Fruit fly (Drosophila melanogaster) whole organism, adult: Measurements from ENCODE around the gene Hsp23.

Source experiments
- CG11617 ChIP-seq: fragments of 200-800 bp; sonication (Bioruptor generic); optimal IDR thresholded peaks from 2 replicates; lab custom pipeline; 2017; ENCODE audit warnings: mild to moderate bottlenecking, missing biosample characterization, missing genetic modification reagents, missing genetic modification characterization
- CG7045 ChIP-seq: fragments of 200-800 bp; sonication (Bioruptor generic); optimal IDR thresholded peaks from 2 replicates; lab custom pipeline; 2017; ENCODE audit warnings: missing biosample characterization, mild to moderate bottlenecking, missing genetic modification characterization
- Hr96 ChIP-seq: fragments of 200-800 bp; sonication (Bioruptor generic); optimal IDR thresholded peaks from 2 replicates; lab custom pipeline; 2016; ENCODE audit warnings: missing biosample characterization, missing genetic modification characterization
- Mnt ChIP-seq: fragments of 200-800 bp; sonication (Bioruptor generic); optimal IDR thresholded peaks from 2 replicates; lab custom pipeline; 2016; ENCODE audit warnings: missing biosample characterization, mild to moderate bottlenecking, missing genetic modification characterization
- pad ChIP-seq: fragments of 200-800 bp; sonication (Bioruptor generic); optimal IDR thresholded peaks from 3 replicates; lab custom pipeline; 2017; ENCODE audit warnings: missing biosample characterization, missing genetic modification characterization, mild to moderate bottlenecking, moderate library complexity, missing genetic modification reagents

dm6 chr3L:9339021-9339420 is 42.7 kb upstream of the Hsp23 start:
- TF ChIP-seq Hr96 (GFP tag; lab: Kevin White, UChicago) (no peak), Mnt (no peak), CG11617 (GFP tag; lab: Kevin White, UChicago) (no peak), CG7045 (no peak), pad (GFP tag; lab: Kevin White, UChicago) (no peak)
